Worm (Caenorhabditis elegans) whole organism, early embryonic: ENCODE data around the gene T27A10.5.

ENCODE experiments used
- F13C5.2 ChIP-seq: sonication (generic microtip); optimal IDR thresholded peaks from 2 replicates; lab custom pipeline; 2017; ENCODE audit warnings: mild to moderate bottlenecking, missing genetic modification characterization, inconsistent platforms, missing compliant biosample characterization
- ama-1 ChIP-seq: fragments of 150-350 bp; optimal IDR thresholded peaks from 2 replicates; lab custom pipeline; 2014
- ceh-13 ChIP-seq: fragments of 200-800 bp; sonication (Bioruptor generic); optimal IDR thresholded peaks from 2 replicates; lab custom pipeline; 2018; ENCODE audit warnings: mild to moderate bottlenecking, missing genetic modification characterization, missing compliant biosample characterization
- ceh-36 ChIP-seq: sonication (generic microtip); optimal IDR thresholded peaks from 2 replicates; lab custom pipeline; 2016; ENCODE audit warnings: missing genetic modification characterization, inconsistent platforms, missing compliant biosample characterization
- ets-7 ChIP-seq: sonication (generic microtip); optimal IDR thresholded peaks from 2 replicates; lab custom pipeline; 2016; ENCODE audit warnings: missing genotype, missing genetic modification characterization, missing compliant biosample characterization
- hmbx-1 ChIP-seq: sonication (generic microtip); optimal IDR thresholded peaks from 2 replicates; lab custom pipeline; 2016; ENCODE audit warnings: mild to moderate bottlenecking, missing genetic modification characterization, missing compliant biosample characterization
- hmg-4 ChIP-seq: fragments of 200-800 bp; sonication (Bioruptor generic); optimal IDR thresholded peaks from 2 replicates; lab custom pipeline; 2018; ENCODE audit warnings: mild to moderate bottlenecking, missing genetic modification characterization, missing compliant biosample characterization
- hnd-1 ChIP-seq: sonication (generic microtip); optimal IDR thresholded peaks from 2 replicates; lab custom pipeline; 2016; ENCODE audit warnings: missing genetic modification characterization, missing compliant biosample characterization
- pes-1 ChIP-seq: fragments of 200-800 bp; sonication (Bioruptor generic); IDR thresholded peaks from 2 replicates; pipeline ENCODE4 v1.3.6; 2022; ENCODE audit warnings: missing genetic modification reagents, missing genetic modification characterization, missing compliant biosample characterization
- tbx-37 ChIP-seq: fragments of 200-800 bp; sonication (Bioruptor generic); conservative IDR thresholded peaks from 2 replicates; pipeline ENCODE4 v1.3.6; 2022; ENCODE audit warnings: missing genetic modification reagents, missing genetic modification characterization, missing compliant biosample characterization
- tra-4 ChIP-seq: sonication (generic microtip); optimal IDR thresholded peaks from 2 replicates; lab custom pipeline; 2017; ENCODE audit warnings: missing genetic modification characterization, missing compliant biosample characterization

- no peak for TF ChIP-seq hnd-1 (tag; lab: Kevin White, UChicago)
- no peak for TF ChIP-seq pes-1 (GFP tag; lab: Robert Waterston, UW)
- no peak for TF ChIP-seq ets-7 (tag; lab: Kevin White, UChicago)
- TF ChIP-seq tbx-37 (GFP tag; lab: Robert Waterston, UW) = no peak
- no peak for TF ChIP-seq ama-1 (lab: Kevin White, UChicago)
- no peak for TF ChIP-seq ceh-13
- no peak for TF ChIP-seq tra-4 (tag; lab: Kevin White, UChicago)
- no peak for TF ChIP-seq hmbx-1
- no peak for TF ChIP-seq F13C5.2 (tag; lab: Kevin White, UChicago)
- no peak for TF ChIP-seq hmg-4 (GFP tag; lab: Kevin White, UChicago)
- TF ChIP-seq ceh-36 = no peak
Measured at ce11 chrX:3599860-3600259, 26.5 kb upstream of the T27A10.5 start.
